Worm (Caenorhabditis elegans) whole organism, L3 larva: ENCODE data around the gene C25A6.1.

Experiments used
- R02D3.7 ChIP-seq: fragments of 150-350 bp; optimal IDR thresholded peaks from 2 replicates; lab custom pipeline; 2014; ENCODE audit warnings: missing biosample characterization, missing genetic modification characterization
- ZK546.5 ChIP-seq: sonication (generic microtip); optimal IDR thresholded peaks from 2 replicates; lab custom pipeline; 2017; ENCODE audit warnings: missing biosample characterization, missing genetic modification characterization
- aly-2 ChIP-seq: fragments of 150-350 bp; optimal IDR thresholded peaks from 2 replicates; lab custom pipeline; 2014; ENCODE audit warnings: missing biosample characterization, missing genetic modification characterization
- ceh-28 ChIP-seq: fragments of 150-350 bp; optimal IDR thresholded peaks from 2 replicates; lab custom pipeline; 2014; ENCODE audit warnings: missing biosample characterization, missing genetic modification reagents, missing genetic modification characterization
- ceh-82 ChIP-seq: fragments of 150-350 bp; optimal IDR thresholded peaks from 2 replicates; lab custom pipeline; 2014; ENCODE audit warnings: missing biosample characterization, missing genetic modification characterization
- ceh-9 ChIP-seq: sonication (generic microtip); optimal IDR thresholded peaks from 2 replicates; lab custom pipeline; 2018; ENCODE audit warnings: missing biosample characterization, missing genetic modification characterization
- daf-12 ChIP-seq: fragments of 150-350 bp; optimal IDR thresholded peaks from 2 replicates; lab custom pipeline; 2014; ENCODE audit warnings: missing biosample characterization, missing genetic modification reagents, missing genetic modification characterization
- egl-27 ChIP-seq: sonication (generic microtip); optimal IDR thresholded peaks from 4 replicates; lab custom pipeline; 2017; ENCODE audit warnings: missing biosample characterization, missing genetic modification reagents, missing genetic modification characterization
- elt-2 ChIP-seq: sonication (generic microtip); optimal IDR thresholded peaks from 2 replicates; lab custom pipeline; 2016; ENCODE audit warnings: missing genetic modification reagents, mild to moderate bottlenecking, missing genetic modification characterization, missing compliant biosample characterization
- elt-3 ChIP-seq, 3 experiments: fragments of 150-350 bp in 1 of 3; sonication (generic microtip) in 2 of 3; optimal IDR thresholded peaks; 2 replicates in 2 of 3; 4 replicates in 1 of 3; lab custom pipeline; 2014 to 2017; ENCODE audit warnings: missing biosample characterization in 3 of 3, missing genetic modification characterization in 3 of 3
- eor-1 ChIP-seq, 2 experiments: fragments of 150-350 bp; optimal IDR thresholded peaks; 2 replicates each; lab custom pipeline; 2014 to 2018; ENCODE audit warnings: missing biosample characterization in 2 of 2, missing genetic modification characterization in 2 of 2
- fkh-10 ChIP-seq: sonication (generic microtip); optimal IDR thresholded peaks from 2 replicates; lab custom pipeline; 2017; ENCODE audit warnings: missing biosample characterization, missing genetic modification reagents, missing genetic modification characterization
- fkh-2 ChIP-seq: fragments of 150-350 bp; optimal IDR thresholded peaks from 2 replicates; lab custom pipeline; 2014; ENCODE audit warnings: missing biosample characterization, missing genetic modification reagents, missing genetic modification characterization
- fos-1 ChIP-seq: fragments of 150-350 bp; optimal IDR thresholded peaks from 2 replicates; lab custom pipeline; 2014; ENCODE audit warnings: missing biosample characterization, missing genetic modification characterization
- hmg-11 ChIP-seq: sonication (generic microtip); optimal IDR thresholded peaks from 2 replicates; lab custom pipeline; 2016; ENCODE audit warnings: missing genetic modification characterization, missing compliant biosample characterization
- lin-15B ChIP-seq: fragments of 150-350 bp; optimal IDR thresholded peaks from 2 replicates; lab custom pipeline; 2014; ENCODE audit warnings: missing biosample characterization, missing genetic modification characterization
- lin-39 ChIP-seq: fragments of 150-350 bp; optimal IDR thresholded peaks from 2 replicates; lab custom pipeline; 2018; ENCODE audit warnings: missing biosample characterization, missing genetic modification reagents, missing genetic modification characterization
- mdl-1 ChIP-seq: fragments of 150-350 bp; optimal IDR thresholded peaks from 2 replicates; lab custom pipeline; 2014; ENCODE audit warnings: missing biosample characterization, missing genetic modification characterization
- mml-1 ChIP-seq: fragments of 150-350 bp; sonication (generic microtip); optimal IDR thresholded peaks from 3 replicates; lab custom pipeline; 2014; ENCODE audit warnings: missing biosample characterization, missing genetic modification characterization
- nfya-1 ChIP-seq: sonication (generic microtip); optimal IDR thresholded peaks from 2 replicates; lab custom pipeline; 2017; ENCODE audit warnings: missing genetic modification characterization, mild to moderate bottlenecking, missing compliant biosample characterization, antibody characterized with exemption, moderate library complexity; ENCODE audit not compliant: insufficient read depth
- nhr-11 ChIP-seq: fragments of 150-350 bp; optimal IDR thresholded peaks from 2 replicates; lab custom pipeline; 2014; ENCODE audit warnings: missing biosample characterization, missing genetic modification characterization
- nhr-23 ChIP-seq: fragments of 150-350 bp; optimal IDR thresholded peaks from 2 replicates; lab custom pipeline; 2014; ENCODE audit warnings: missing biosample characterization, missing genetic modification reagents, missing genetic modification characterization
- nhr-237 ChIP-seq: fragments of 150-350 bp; optimal IDR thresholded peaks from 2 replicates; lab custom pipeline; 2014; ENCODE audit warnings: missing biosample characterization, missing genetic modification characterization
- nhr-25 ChIP-seq: sonication (generic microtip); optimal IDR thresholded peaks from 2 replicates; lab custom pipeline; 2017; ENCODE audit warnings: missing biosample characterization, missing genetic modification characterization
- nhr-28 ChIP-seq: fragments of 150-350 bp; optimal IDR thresholded peaks from 2 replicates; lab custom pipeline; 2014; ENCODE audit warnings: missing biosample characterization, missing genetic modification characterization
- nhr-43 ChIP-seq: sonication (generic microtip); optimal IDR thresholded peaks from 2 replicates; lab custom pipeline; 2016; ENCODE audit warnings: mild to moderate bottlenecking, missing genetic modification characterization, missing compliant biosample characterization; ENCODE audit not compliant: poor library complexity, severe bottlenecking
- nhr-67 ChIP-seq: fragments of 150-350 bp; optimal IDR thresholded peaks from 2 replicates; lab custom pipeline; 2014; ENCODE audit warnings: missing biosample characterization, missing genetic modification characterization
- nhr-76 ChIP-seq: fragments of 150-350 bp; sonication (generic microtip); optimal IDR thresholded peaks from 5 replicates; lab custom pipeline; 2014; ENCODE audit warnings: missing biosample characterization, missing genetic modification characterization
- nhr-77 ChIP-seq: fragments of 150-350 bp; optimal IDR thresholded peaks from 2 replicates; lab custom pipeline; 2014; ENCODE audit warnings: missing biosample characterization, missing genetic modification characterization
- pha-4 ChIP-seq: fragments of 150-350 bp; optimal IDR thresholded peaks from 2 replicates; lab custom pipeline; 2014; ENCODE audit warnings: missing biosample characterization, missing genetic modification reagents, missing genetic modification characterization
- pqm-1 ChIP-seq: fragments of 150-350 bp; optimal IDR thresholded peaks from 2 replicates; lab custom pipeline; 2017; ENCODE audit warnings: missing biosample characterization, missing genetic modification characterization, inconsistent platforms
- sea-2 ChIP-seq: fragments of 150-350 bp; sonication (generic microtip); optimal IDR thresholded peaks from 4 replicates; lab custom pipeline; 2014; ENCODE audit warnings: missing biosample characterization, missing genetic modification reagents, missing genetic modification characterization
- skn-1 ChIP-seq: fragments of 150-350 bp; optimal IDR thresholded peaks from 2 replicates; lab custom pipeline; 2014; ENCODE audit warnings: missing biosample characterization, missing genetic modification characterization
- snpc-4 ChIP-seq: fragments of 150-350 bp; optimal IDR thresholded peaks from 2 replicates; lab custom pipeline; 2014; ENCODE audit warnings: missing biosample characterization, missing genetic modification characterization
- tbx-2 ChIP-seq: sonication (generic microtip); optimal IDR thresholded peaks from 2 replicates; lab custom pipeline; 2016; ENCODE audit warnings: mild to moderate bottlenecking, missing genetic modification characterization, missing compliant biosample characterization
- unc-39 ChIP-seq: sonication (generic microtip); optimal IDR thresholded peaks from 4 replicates; lab custom pipeline; 2017; ENCODE audit warnings: missing biosample characterization, missing genetic modification characterization
- zag-1 ChIP-seq: fragments of 150-350 bp; optimal IDR thresholded peaks from 2 replicates; lab custom pipeline; 2014; ENCODE audit warnings: missing biosample characterization, missing genetic modification characterization
- ztf-11 ChIP-seq: fragments of 150-350 bp; optimal IDR thresholded peaks from 2 replicates; lab custom pipeline; 2014; ENCODE audit warnings: missing biosample characterization, missing genetic modification characterization
- ztf-4 ChIP-seq: fragments of 150-350 bp; optimal IDR thresholded peaks from 2 replicates; lab custom pipeline; 2014; ENCODE audit warnings: missing biosample characterization, missing genetic modification characterization

Gene C25A6.1

DNA sequence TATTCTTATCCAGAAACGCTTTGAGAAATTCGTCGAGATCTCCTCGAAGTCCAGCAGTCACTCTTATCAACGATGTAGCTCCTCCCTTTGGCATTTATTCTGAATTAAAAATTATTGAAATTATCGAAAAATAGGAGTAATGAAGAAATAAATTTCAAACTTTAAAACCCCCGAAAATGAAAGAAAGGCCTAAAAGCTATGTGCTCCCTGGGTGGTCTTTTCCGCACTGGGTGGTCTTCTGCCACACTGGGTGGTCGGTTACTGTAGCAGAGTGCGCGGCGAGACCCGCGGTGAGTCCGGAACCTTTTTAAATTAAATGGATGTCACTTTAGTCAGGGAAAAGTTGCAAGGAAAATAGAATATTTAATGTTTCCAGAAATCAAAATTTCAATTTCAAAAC is 30.7 kb downstream of the C25A6.1 start, which contains the start of gene snpc-1.3:
snpc-1.3 (minus strand) TSS at position 101 of the 400 bp plus-strand sequence.
- no peak for TF ChIP-seq elt-3 (tag; optimal IDR thresholded peaks at IDR 0.05; lab: Kevin White, UChicago)
- TF ChIP-seq pha-4, result no peak
- no peak for TF ChIP-seq ceh-82 (tag; lab: Kevin White, UChicago)
- TF ChIP-seq fos-1 (tag; lab: Kevin White, UChicago), result no peak
- no peak for TF ChIP-seq unc-39 (tag; lab: Kevin White, UChicago)
- no peak for TF ChIP-seq nhr-25 (tag; lab: Kevin White, UChicago)
- TF ChIP-seq R02D3.7 (tag; lab: Kevin White, UChicago), result no peak
- TF ChIP-seq ztf-11 (tag; lab: Kevin White, UChicago), result no peak
- no peak for TF ChIP-seq ceh-9 (tag; lab: Kevin White, UChicago)
- no peak for TF ChIP-seq zag-1 (tag; lab: Kevin White, UChicago)
- TF ChIP-seq nhr-11 (tag; lab: Kevin White, UChicago), result no peak
- no peak for TF ChIP-seq mml-1 (tag; lab: Kevin White, UChicago)
- TF ChIP-seq nhr-76 (tag; lab: Kevin White, UChicago), result no peak
- no peak for TF ChIP-seq ztf-4 (tag; lab: Kevin White, UChicago)
- no peak for TF ChIP-seq aly-2
- no peak for TF ChIP-seq nhr-23 (tag; lab: Kevin White, UChicago)

DNA sequence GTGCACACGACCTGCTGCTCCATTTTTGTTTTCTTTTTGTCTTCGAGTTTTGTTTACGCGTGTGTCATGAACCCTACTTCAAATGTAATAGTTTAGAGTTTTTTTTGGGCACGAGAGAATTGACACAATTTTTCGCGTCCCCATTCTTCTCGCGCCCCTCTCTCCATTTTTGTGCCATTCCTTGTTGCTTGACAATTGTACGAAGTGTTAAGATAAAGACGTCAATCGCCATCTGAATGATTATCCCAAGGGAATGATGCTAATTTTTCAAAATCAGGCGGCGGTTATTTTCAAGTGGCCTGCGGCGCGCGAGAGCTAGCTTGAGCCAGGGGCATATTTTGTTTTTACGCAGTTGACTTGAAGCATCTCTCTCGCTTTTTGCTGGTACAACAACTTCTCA is 34.0 kb downstream of the C25A6.1 start:
- no peak for TF ChIP-seq nhr-23 (tag; lab: Kevin White, UChicago)
- no peak for TF ChIP-seq fkh-10
- peak; percentile 46 for TF ChIP-seq lin-39 (tag; lab: Kevin White, UChicago)
- no peak for TF ChIP-seq ztf-4 (tag; lab: Kevin White, UChicago)
- no peak for TF ChIP-seq zag-1 (tag; lab: Kevin White, UChicago)
- no peak for TF ChIP-seq ztf-11 (tag; lab: Kevin White, UChicago)
- TF ChIP-seq pha-4, result no peak
- TF ChIP-seq lin-15B (tag; lab: Kevin White, UChicago), result no peak
- no peak for TF ChIP-seq sea-2 (GFP tag; lab: Kevin White, UChicago)
- TF ChIP-seq nhr-77 (tag; lab: Kevin White, UChicago), result no peak
- TF ChIP-seq tbx-2 (tag; lab: Kevin White, UChicago), result no peak
- TF ChIP-seq snpc-4, result no peak
- TF ChIP-seq nfya-1 (tag; lab: Kevin White, UChicago), result peak; percentile 15
- no peak for TF ChIP-seq hmg-11 (tag; lab: Kevin White, UChicago)
- no peak for TF ChIP-seq unc-39 (tag; lab: Kevin White, UChicago)
- no peak for TF ChIP-seq nhr-11 (tag; lab: Kevin White, UChicago)
- TF ChIP-seq, all 47 proteins: peak for 2

DNA sequence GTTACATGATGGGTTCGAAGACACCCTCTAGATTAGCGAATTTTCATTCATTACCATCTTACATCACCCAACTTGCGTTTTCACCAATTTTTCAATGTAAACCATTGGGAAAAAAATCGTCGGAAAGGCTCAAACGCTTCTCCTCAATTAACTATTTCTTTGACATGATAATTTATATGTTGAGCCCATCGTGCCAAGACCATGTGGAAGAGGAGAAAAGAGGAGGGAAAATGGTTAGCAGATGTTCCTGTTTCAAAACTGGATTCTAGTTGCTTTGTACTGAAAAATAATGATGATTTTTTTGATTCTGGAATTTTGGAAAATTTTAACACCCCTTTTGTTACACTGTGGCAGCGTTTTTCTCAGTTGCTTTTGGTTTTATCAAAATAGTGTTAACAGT is 35.7 kb downstream of the C25A6.1 start:
- TF ChIP-seq nhr-67 (no peak), nhr-43 (no peak), ZK546.5 (tag; lab: Kevin White, UChicago) (no peak), fkh-2 (no peak), skn-1 (tag; lab: Kevin White, UChicago) (no peak), eor-1 (tag; optimal IDR thresholded peaks at IDR 0.05; lab: Kevin White, UChicago) (no peak), tbx-2 (tag; lab: Kevin White, UChicago) (no peak), lin-15B (tag; lab: Kevin White, UChicago) (no peak), daf-12 (tag; lab: Kevin White, UChicago) (no peak)

DNA sequence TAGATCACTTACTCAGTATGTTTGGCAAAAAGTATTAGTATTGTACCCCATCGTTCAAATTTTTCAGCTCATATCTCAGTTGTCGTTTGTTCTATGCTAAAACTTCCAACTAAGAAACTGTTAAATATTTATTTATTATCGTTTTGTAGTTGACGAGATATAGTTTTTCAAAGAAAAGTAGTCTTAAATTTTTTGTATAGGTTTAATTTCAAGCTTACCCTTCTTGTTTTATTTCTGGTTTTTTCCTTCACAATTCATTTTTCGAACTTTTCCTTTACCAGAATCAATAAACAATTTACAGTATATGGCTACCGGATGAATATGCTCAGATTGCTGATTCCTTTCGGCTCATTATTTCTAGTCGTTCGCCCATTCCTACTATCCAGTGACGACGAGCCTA is 37.5 kb downstream of the C25A6.1 start, which contains the start of gene F08F3.1:
F08F3.1 (plus strand) TSS at position 301 of the 400 bp plus-strand sequence.
- no peak for TF ChIP-seq nhr-28 (tag; lab: Kevin White, UChicago)
- TF ChIP-seq skn-1 (tag; lab: Kevin White, UChicago), result no peak

DNA sequence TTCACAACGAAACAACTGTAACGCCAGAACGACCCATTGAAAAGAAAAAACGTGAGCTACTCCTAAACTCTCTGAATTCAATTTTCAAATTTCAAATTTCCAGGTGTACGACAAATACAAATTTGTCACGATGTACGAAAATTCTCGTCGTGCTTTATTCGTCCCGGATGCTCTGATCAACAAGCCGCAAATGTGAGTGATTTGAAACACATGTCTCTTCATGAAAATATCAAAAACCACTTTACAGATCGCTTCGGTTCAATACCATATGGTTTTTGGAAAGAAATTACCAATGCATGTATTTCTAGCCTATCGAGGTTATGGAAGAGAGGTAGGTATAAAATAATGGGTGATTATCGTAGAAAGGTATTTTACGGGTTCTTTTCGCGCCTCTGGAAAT is 38.7 kb downstream of the C25A6.1 start:
- TF ChIP-seq skn-1 (tag; lab: Kevin White, UChicago) (no peak), egl-27 (tag; lab: Kevin White, UChicago) (no peak), hmg-11 (tag; lab: Kevin White, UChicago) (no peak), elt-2 (no peak), nhr-237 (no peak), nhr-23 (tag; lab: Kevin White, UChicago) (no peak), fos-1 (tag; lab: Kevin White, UChicago) (no peak), pqm-1 (tag; lab: Kevin White, UChicago) (no peak), lin-15B (tag; lab: Kevin White, UChicago) (no peak), R02D3.7 (tag; lab: Kevin White, UChicago) (no peak), fkh-2 (no peak), nhr-67 (no peak), ceh-9 (tag; lab: Kevin White, UChicago) (no peak), ceh-28 (tag; lab: Kevin White, UChicago) (no peak), mdl-1 (tag; lab: Kevin White, UChicago) (no peak), nhr-77 (tag; lab: Kevin White, UChicago) (no peak)
- TF ChIP-seq, all 47 proteins: peak for 0
